Worm (Caenorhabditis elegans) whole organism, young adult: ENCODE results near the gene lgc-41.

Experiments
- C06A6.2 ChIP-seq: fragments of 200-800 bp; sonication (Bioruptor generic); conservative IDR thresholded peaks from 2 replicates; pipeline ENCODE4 v1.3.6; 2022; ENCODE audit warnings: missing genetic modification characterization, missing compliant biosample characterization
- D2030.7 ChIP-seq: fragments of 200-800 bp; sonication (Bioruptor generic); IDR thresholded peaks from 2 replicates; pipeline ENCODE4 v1.3.6; 2022; ENCODE audit warnings: missing genetic modification reagents, missing genetic modification characterization, missing compliant biosample characterization
- F10E7.11 ChIP-seq: sonication (generic microtip); optimal IDR thresholded peaks from 2 replicates; lab custom pipeline; 2017; ENCODE audit warnings: mild to moderate bottlenecking, missing genetic modification characterization, moderate library complexity, missing compliant biosample characterization
- F22D6.2 ChIP-seq: sonication (generic microtip); optimal IDR thresholded peaks from 2 replicates; lab custom pipeline; 2016; ENCODE audit warnings: mild to moderate bottlenecking, missing genetic modification characterization, missing compliant biosample characterization
- F33H1.4 ChIP-seq: fragments of 200-800 bp; sonication (Bioruptor generic); IDR thresholded peaks from 2 replicates; pipeline ENCODE4 v1.3.6; 2022; ENCODE audit warnings: missing genetic modification reagents, missing genetic modification characterization, missing compliant biosample characterization
- F49E8.2 ChIP-seq: sonication (generic microtip); optimal IDR thresholded peaks from 3 replicates; lab custom pipeline; 2017; ENCODE audit warnings: missing genetic modification characterization, mild to moderate bottlenecking, missing compliant biosample characterization, antibody characterized with exemption, moderate library complexity; ENCODE audit not compliant: insufficient read depth
- F52B5.7 ChIP-seq: sonication (generic microtip); optimal IDR thresholded peaks from 2 replicates; lab custom pipeline; 2016; ENCODE audit warnings: mild to moderate bottlenecking, missing genetic modification characterization, missing compliant biosample characterization
- F57C9.4 ChIP-seq: sonication (generic microtip); optimal IDR thresholded peaks from 2 replicates; lab custom pipeline; 2017; ENCODE audit warnings: mild to moderate bottlenecking, missing genetic modification characterization, missing compliant biosample characterization
- Y67H2A.10 ChIP-seq: fragments of 200-800 bp; sonication (Bioruptor generic); conservative IDR thresholded peaks from 2 replicates; pipeline ENCODE4 v1.3.6; 2022; ENCODE audit warnings: missing genetic modification reagents, missing genetic modification characterization, missing compliant biosample characterization
- Y79H2A.3 ChIP-seq: fragments of 200-800 bp; sonication (Bioruptor generic); conservative IDR thresholded peaks from 2 replicates; pipeline ENCODE4 v1.3.6; 2022; ENCODE audit warnings: missing genetic modification reagents, missing genetic modification characterization, missing compliant biosample characterization
- Y95B8A.8 ChIP-seq: fragments of 200-800 bp; sonication (Bioruptor generic); IDR thresholded peaks from 2 replicates; pipeline ENCODE4 v1.3.6; 2022; ENCODE audit warnings: missing genetic modification reagents, missing genetic modification characterization, missing compliant biosample characterization
- attf-3 ChIP-seq: fragments of 200-800 bp; sonication (Bioruptor generic); conservative IDR thresholded peaks from 2 replicates; pipeline ENCODE4 v1.3.6; 2022; ENCODE audit warnings: missing genetic modification reagents, missing genetic modification characterization, missing compliant biosample characterization
- attf-6 ChIP-seq: fragments of 200-800 bp; sonication (Bioruptor generic); IDR thresholded peaks from 2 replicates; pipeline ENCODE4 v1.3.6; 2022; ENCODE audit warnings: missing genetic modification reagents, missing genetic modification characterization, missing compliant biosample characterization
- cebp-2 ChIP-seq: fragments of 200-800 bp; sonication (Bioruptor generic); IDR thresholded peaks from 2 replicates; pipeline ENCODE4 v1.3.6; 2022; ENCODE audit warnings: missing genetic modification characterization, missing compliant biosample characterization
- ceh-100 ChIP-seq: fragments of 200-800 bp; sonication (Bioruptor generic); IDR thresholded peaks from 2 replicates; pipeline ENCODE4 v1.3.6; 2022; ENCODE audit warnings: missing genetic modification reagents, missing genetic modification characterization, missing compliant biosample characterization
- ceh-27 ChIP-seq: fragments of 200-800 bp; sonication (Bioruptor generic); optimal IDR thresholded peaks from 2 replicates; lab custom pipeline; 2018; ENCODE audit warnings: mild to moderate bottlenecking, missing genetic modification characterization, moderate library complexity, missing compliant biosample characterization
- fkh-3 ChIP-seq: sonication (generic microtip); optimal IDR thresholded peaks from 2 replicates; lab custom pipeline; 2016; ENCODE audit warnings: mild to moderate bottlenecking, missing genetic modification characterization, missing compliant biosample characterization
- hlh-26 ChIP-seq: fragments of 200-800 bp; sonication (Bioruptor generic); conservative IDR thresholded peaks from 2 replicates; pipeline ENCODE4 v1.3.6; 2022; ENCODE audit warnings: missing genetic modification reagents, missing genetic modification characterization, missing compliant biosample characterization
- let-526 ChIP-seq: fragments of 200-800 bp; sonication (Bioruptor generic); IDR thresholded peaks from 2 replicates; pipeline ENCODE4 v1.3.6; 2022; ENCODE audit warnings: missing genetic modification reagents, missing genetic modification characterization, missing compliant biosample characterization
- lsy-27 ChIP-seq: sonication (generic microtip); optimal IDR thresholded peaks from 2 replicates; lab custom pipeline; 2017; ENCODE audit warnings: missing genetic modification characterization, mild to moderate bottlenecking, missing compliant biosample characterization, antibody characterized with exemption, missing genotype, borderline replicate concordance; ENCODE audit not compliant: insufficient read depth
- mcd-1 ChIP-seq: fragments of 200-800 bp; sonication (Bioruptor generic); IDR thresholded peaks from 2 replicates; pipeline ENCODE4 v1.3.6; 2022; ENCODE audit warnings: missing genetic modification reagents, missing genetic modification characterization, missing compliant biosample characterization
- nfya-1 ChIP-seq: sonication (generic microtip); optimal IDR thresholded peaks from 2 replicates; lab custom pipeline; 2017; ENCODE audit warnings: antibody characterized with exemption, missing compliant biosample characterization, missing genetic modification characterization, borderline replicate concordance; ENCODE audit not compliant: insufficient read depth
- nhr-120 ChIP-seq: fragments of 200-800 bp; sonication (Bioruptor generic); IDR thresholded peaks from 2 replicates; pipeline ENCODE4 v1.3.6; 2022; ENCODE audit warnings: missing genetic modification characterization, missing compliant biosample characterization
- nhr-179 ChIP-seq: sonication (generic microtip); optimal IDR thresholded peaks from 2 replicates; lab custom pipeline; 2016; ENCODE audit warnings: mild to moderate bottlenecking, missing genetic modification characterization, missing compliant biosample characterization
- nhr-80 ChIP-seq: sonication (generic microtip); optimal IDR thresholded peaks from 2 replicates; lab custom pipeline; 2016; ENCODE audit warnings: missing genetic modification characterization, missing compliant biosample characterization
- pbrm-1 ChIP-seq: fragments of 200-800 bp; sonication (Bioruptor generic); IDR thresholded peaks from 2 replicates; pipeline ENCODE4 v1.3.6; 2022; ENCODE audit warnings: missing genetic modification reagents, missing genetic modification characterization, missing compliant biosample characterization
- repo-1 ChIP-seq: sonication (generic microtip); optimal IDR thresholded peaks from 2 replicates; lab custom pipeline; 2017; ENCODE audit warnings: mild to moderate bottlenecking, missing genetic modification characterization, missing compliant biosample characterization
- sdz-38 ChIP-seq: sonication (generic microtip); optimal IDR thresholded peaks from 2 replicates; lab custom pipeline; 2016; ENCODE audit warnings: missing genotype, missing genetic modification characterization, missing compliant biosample characterization
- snpc-1.1 ChIP-seq: sonication (generic microtip); optimal IDR thresholded peaks from 2 replicates; lab custom pipeline; 2017; ENCODE audit warnings: missing genetic modification characterization, mild to moderate bottlenecking, missing compliant biosample characterization, antibody characterized with exemption, moderate library complexity, missing genotype, missing genetic modification reagents; ENCODE audit not compliant: insufficient read depth
- snpc-1.3 ChIP-seq: sonication (generic microtip); optimal IDR thresholded peaks from 2 replicates; lab custom pipeline; 2017; ENCODE audit warnings: missing genetic modification characterization, mild to moderate bottlenecking, missing compliant biosample characterization, antibody characterized with exemption, moderate library complexity, missing genotype, missing genetic modification reagents; ENCODE audit not compliant: insufficient read depth
- ztf-3 ChIP-seq: fragments of 200-800 bp; sonication (Bioruptor generic); optimal IDR thresholded peaks from 2 replicates; lab custom pipeline; 2018; ENCODE audit warnings: mild to moderate bottlenecking, missing genetic modification characterization, missing compliant biosample characterization

lgc-41 gene

ce11 chrX:10488763-10489162 lies 34.7 kb downstream of the lgc-41 start, which contains the start of gene C33D3.4:
Gene C33D3.4, plus strand, starts transcription at chrX:10489063.
- TF ChIP-seq F57C9.4 (no peak), ztf-3 (GFP tag; lab: Kevin White, UChicago) (no peak), snpc-1.1 (tag; lab: Kevin White, UChicago) (no peak), ceh-27 (GFP tag; lab: Kevin White, UChicago) (no peak), attf-3 (GFP tag; lab: Robert Waterston, UW) (no peak), nfya-1 (tag; lab: Kevin White, UChicago) (no peak), fkh-3 (no peak), ceh-100 (GFP tag; lab: Robert Waterston, UW) (no peak)

DNA sequence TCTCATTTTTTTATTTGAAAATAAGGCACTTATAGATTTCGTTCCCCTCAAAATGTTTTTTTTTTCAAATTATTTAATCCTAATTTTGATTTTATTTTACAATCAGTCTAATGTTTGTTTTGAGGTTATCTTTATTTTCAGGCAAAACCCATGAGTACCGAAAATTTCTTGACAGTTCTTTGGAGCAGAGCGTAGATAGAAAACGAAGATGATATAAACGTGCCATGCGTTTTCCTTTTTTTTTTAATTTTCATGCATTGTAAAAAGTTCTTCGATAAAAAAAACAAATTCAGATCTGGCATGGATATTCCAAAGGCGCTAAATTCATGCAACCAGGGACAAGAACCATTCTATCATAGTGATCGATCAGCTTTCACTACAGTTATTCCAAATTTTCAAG lies 37.0 kb downstream of the lgc-41 start, which contains the start of gene C33D3.5:
C33D3.5 (plus strand) TSS at position 301 of the 400 bp plus-strand sequence.
- TF ChIP-seq repo-1 (tag; lab: Kevin White, UChicago) (no peak), Y95B8A.8 (GFP tag; lab: Robert Waterston, UW) (no peak), Y79H2A.3 (GFP tag; lab: Robert Waterston, UW) (no peak), nhr-120 (GFP tag; lab: Robert Waterston, UW) (no peak), C06A6.2 (GFP tag; lab: Robert Waterston, UW) (no peak), F22D6.2 (tag; lab: Kevin White, UChicago) (no peak)

ce11 chrX:10491875-10492523 lies 37.9 kb downstream of the lgc-41 start:
- no peak for TF ChIP-seq mcd-1
- no peak for TF ChIP-seq lsy-27 (tag; lab: Kevin White, UChicago)
- no peak for TF ChIP-seq nhr-179
- TF ChIP-seq F33H1.4 (GFP tag; lab: Robert Waterston, UW) = no peak
- no peak for TF ChIP-seq let-526 (GFP tag; lab: Robert Waterston, UW)
- TF ChIP-seq sdz-38 (tag; lab: Kevin White, UChicago) = no peak
- TF ChIP-seq cebp-2 (GFP tag; lab: Robert Waterston, UW) = no peak
- TF ChIP-seq nhr-80 = no peak
- TF ChIP-seq F52B5.7 (tag; lab: Kevin White, UChicago) = no peak

DNA sequence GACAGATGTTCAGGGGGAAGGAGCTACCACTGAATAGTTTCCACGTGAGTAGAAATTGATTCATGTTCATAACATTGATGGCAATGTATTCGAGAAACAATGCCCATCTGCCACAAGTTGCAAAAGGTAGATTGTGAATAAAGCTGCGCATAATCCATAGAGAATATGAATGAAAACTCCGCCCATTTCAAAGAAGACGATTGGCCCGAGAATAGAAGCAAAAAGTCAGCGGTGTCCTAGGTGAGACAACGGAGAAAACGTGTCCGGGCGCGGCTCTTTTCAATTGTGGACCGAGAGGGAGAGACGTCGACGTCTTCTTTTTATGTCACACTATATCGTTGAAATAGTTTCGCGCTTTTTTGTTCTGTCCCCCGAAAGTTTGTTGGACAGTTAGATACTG lies 45.5 kb downstream of the lgc-41 start, which contains the start of gene vab-3:
vab-3 (plus strand) TSS at position 301 of the 400 bp plus-strand sequence.
- no peak for TF ChIP-seq attf-6 (GFP tag; lab: Robert Waterston, UW)
- no peak for TF ChIP-seq Y67H2A.10
- TF ChIP-seq F33H1.4 (GFP tag; lab: Robert Waterston, UW) = no peak
- TF ChIP-seq snpc-1.3 (tag; lab: Kevin White, UChicago) = no peak
- no peak for TF ChIP-seq D2030.7
- no peak for TF ChIP-seq pbrm-1 (GFP tag; lab: Robert Waterston, UW)
- no peak for TF ChIP-seq F49E8.2

DNA sequence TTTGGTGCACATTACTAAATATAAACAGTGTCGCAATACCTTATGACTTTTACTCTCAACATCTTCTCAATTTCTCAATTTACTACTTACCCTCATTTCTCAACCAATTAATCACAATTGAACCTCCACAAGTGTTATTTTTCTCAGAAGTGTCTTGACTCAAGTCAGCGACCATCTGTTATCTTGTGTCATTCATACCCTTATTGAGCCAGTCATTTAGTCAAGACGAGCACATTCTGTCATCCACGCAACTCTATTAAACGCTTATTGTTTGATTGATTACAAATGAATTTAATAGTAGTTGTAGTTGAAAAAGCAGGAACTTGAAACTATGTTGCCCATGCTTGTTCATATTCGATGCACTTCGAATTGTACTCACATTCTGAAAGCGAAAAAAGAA lies 49.3 kb downstream of the lgc-41 start:
- TF ChIP-seq F10E7.11 (tag; lab: Kevin White, UChicago) = no peak
- TF ChIP-seq hlh-26 (GFP tag; lab: Robert Waterston, UW) = no peak
- TF ChIP-seq, all 124 proteins: peak for 0
